Worm (Caenorhabditis elegans) whole organism, mixed stage, embryonic: ENCODE measurements around the gene sfxn-2.

Experiments
- M03D4.4 ChIP-seq: sonication (generic microtip); optimal IDR thresholded peaks from 2 replicates; lab custom pipeline; 2017; ENCODE audit warnings: mild to moderate bottlenecking, missing genetic modification characterization, missing compliant biosample characterization
- blmp-1 ChIP-seq: fragments of 150-350 bp; optimal IDR thresholded peaks from 2 replicates; lab custom pipeline; 2014; ENCODE audit warnings: missing biosample characterization, missing genetic modification characterization
- ceh-83 ChIP-seq: fragments of 200-800 bp; sonication (Bioruptor generic); optimal IDR thresholded peaks from 2 replicates; lab custom pipeline; 2018; ENCODE audit warnings: mild to moderate bottlenecking, missing genetic modification characterization, missing compliant biosample characterization
- ces-1 ChIP-seq: fragments of 150-350 bp; optimal IDR thresholded peaks from 2 replicates; lab custom pipeline; 2014; ENCODE audit warnings: missing biosample characterization, missing genetic modification reagents, missing genetic modification characterization
- cnd-1 ChIP-seq: fragments of 200-800 bp; sonication (Bioruptor generic); optimal IDR thresholded peaks from 2 replicates; lab custom pipeline; 2018; ENCODE audit warnings: mild to moderate bottlenecking, missing genetic modification characterization, missing compliant biosample characterization
- drap-1 ChIP-seq: fragments of 200-800 bp; sonication (Bioruptor generic); optimal IDR thresholded peaks from 3 replicates; lab custom pipeline; 2018; ENCODE audit warnings: mild to moderate bottlenecking, missing genetic modification characterization, missing compliant biosample characterization
- elt-1 ChIP-seq: sonication (generic microtip); optimal IDR thresholded peaks from 2 replicates; lab custom pipeline; 2017; ENCODE audit warnings: missing genetic modification characterization, mild to moderate bottlenecking, missing compliant biosample characterization, antibody characterized with exemption, moderate library complexity, borderline replicate concordance; ENCODE audit not compliant: insufficient read depth
- elt-3 ChIP-seq: fragments of 150-350 bp; optimal IDR thresholded peaks from 2 replicates; lab custom pipeline; 2014; ENCODE audit warnings: missing biosample characterization, missing genetic modification characterization
- flh-1 ChIP-seq: fragments of 200-800 bp; sonication (Bioruptor generic); optimal IDR thresholded peaks from 2 replicates; lab custom pipeline; 2018; ENCODE audit warnings: mild to moderate bottlenecking, missing genetic modification characterization, moderate library complexity, missing compliant biosample characterization
- ham-2 ChIP-seq: fragments of 200-800 bp; sonication (Bioruptor generic); optimal IDR thresholded peaks from 2 replicates; lab custom pipeline; 2018; ENCODE audit warnings: mild to moderate bottlenecking, missing genetic modification characterization, missing compliant biosample characterization
- hlh-1 ChIP-seq: fragments of 150-350 bp; optimal IDR thresholded peaks from 2 replicates; lab custom pipeline; 2014; ENCODE audit warnings: missing biosample characterization, missing genetic modification reagents, missing genetic modification characterization
- lin-32 ChIP-seq: fragments of 200-800 bp; sonication (Bioruptor generic); optimal IDR thresholded peaks from 2 replicates; lab custom pipeline; 2018; ENCODE audit warnings: mild to moderate bottlenecking, missing genetic modification characterization, missing compliant biosample characterization
- lsy-2 ChIP-seq: fragments of 150-350 bp; optimal IDR thresholded peaks from 2 replicates; lab custom pipeline; 2014; ENCODE audit warnings: missing biosample characterization, missing genetic modification characterization
- mab-5 ChIP-seq: fragments of 150-350 bp; optimal IDR thresholded peaks from 2 replicates; lab custom pipeline; 2014; ENCODE audit warnings: missing biosample characterization, missing genetic modification characterization
- mep-1 ChIP-seq: fragments of 150-350 bp; optimal IDR thresholded peaks from 2 replicates; lab custom pipeline; 2017; ENCODE audit warnings: missing biosample characterization, missing genetic modification reagents, missing genetic modification characterization, inconsistent platforms
- mls-2 ChIP-seq: sonication (generic microtip); optimal IDR thresholded peaks from 2 replicates; lab custom pipeline; 2016; ENCODE audit warnings: mild to moderate bottlenecking, missing genetic modification characterization, moderate library complexity, missing compliant biosample characterization
- nhr-2 ChIP-seq: fragments of 150-350 bp; optimal IDR thresholded peaks from 2 replicates; lab custom pipeline; 2014; ENCODE audit warnings: missing biosample characterization, missing genetic modification characterization
- nhr-237 ChIP-seq: fragments of 150-350 bp; optimal IDR thresholded peaks from 2 replicates; lab custom pipeline; 2014; ENCODE audit warnings: missing biosample characterization, missing genetic modification characterization
- nhr-28 ChIP-seq: fragments of 150-350 bp; optimal IDR thresholded peaks from 2 replicates; lab custom pipeline; 2014; ENCODE audit warnings: missing biosample characterization, missing genetic modification characterization
- nhr-76 ChIP-seq: sonication (generic microtip); optimal IDR thresholded peaks from 2 replicates; lab custom pipeline; 2017; ENCODE audit warnings: missing biosample characterization, missing genetic modification characterization
- pha-4 ChIP-seq: fragments of 150-350 bp; optimal IDR thresholded peaks from 2 replicates; lab custom pipeline; 2018; ENCODE audit warnings: missing biosample characterization, missing genetic modification reagents, missing genetic modification characterization
- sem-2 ChIP-seq: fragments of 200-800 bp; sonication (Bioruptor generic); optimal IDR thresholded peaks from 2 replicates; lab custom pipeline; 2018; ENCODE audit warnings: mild to moderate bottlenecking, missing genetic modification characterization, missing compliant biosample characterization
- snpc-4 ChIP-seq: fragments of 150-350 bp; optimal IDR thresholded peaks from 2 replicates; lab custom pipeline; 2014; ENCODE audit warnings: missing biosample characterization, missing genetic modification characterization
- sptf-1 ChIP-seq: sonication (generic microtip); optimal IDR thresholded peaks from 2 replicates; lab custom pipeline; 2017; ENCODE audit warnings: mild to moderate bottlenecking, missing genetic modification characterization, moderate library complexity, missing compliant biosample characterization
- tbx-8 ChIP-seq: fragments of 200-800 bp; sonication (Bioruptor generic); optimal IDR thresholded peaks from 2 replicates; lab custom pipeline; 2018; ENCODE audit warnings: mild to moderate bottlenecking, missing genetic modification characterization, moderate library complexity, missing compliant biosample characterization
- unc-120 ChIP-seq: sonication (generic microtip); optimal IDR thresholded peaks from 2 replicates; lab custom pipeline; 2017; ENCODE audit warnings: missing genetic modification characterization, missing compliant biosample characterization; ENCODE audit not compliant: poor library complexity, severe bottlenecking
- unc-39 ChIP-seq: fragments of 150-350 bp; optimal IDR thresholded peaks from 2 replicates; lab custom pipeline; 2014; ENCODE audit warnings: missing biosample characterization, missing genetic modification characterization
- unc-62 ChIP-seq: fragments of 150-350 bp; optimal IDR thresholded peaks from 2 replicates; lab custom pipeline; 2014; ENCODE audit warnings: missing biosample characterization, missing genetic modification reagents, missing genetic modification characterization

sfxn-2 gene

DNA sequence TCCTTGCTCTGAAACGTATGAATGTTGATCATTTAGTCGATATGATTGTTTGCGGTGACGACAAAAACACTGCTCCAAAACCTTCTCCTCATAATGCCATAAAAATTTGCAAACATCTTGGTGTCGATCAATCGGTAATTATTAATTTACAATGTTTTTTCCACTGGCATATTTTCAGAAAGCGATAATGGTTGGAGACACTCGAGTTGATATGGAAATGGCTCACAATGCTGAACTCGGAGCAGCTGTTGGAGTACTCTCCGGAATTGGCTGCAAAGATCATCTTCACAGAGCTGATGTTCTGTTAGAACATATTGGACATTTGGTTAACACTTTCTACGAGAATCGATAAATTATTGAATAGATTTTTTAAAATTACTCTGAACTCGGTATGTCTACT, 30.4 kb upstream of the sfxn-2 start:
- TF ChIP-seq unc-62 (GFP tag; lab: Kevin White, UChicago) (no peak), hlh-1 (tag; lab: Kevin White, UChicago) (no peak), nhr-76 (tag; lab: Kevin White, UChicago) (no peak), ces-1 (GFP tag; lab: Kevin White, UChicago) (no peak), snpc-4 (tag; lab: Kevin White, UChicago) (no peak), ceh-83 (no peak), flh-1 (GFP tag; lab: Kevin White, UChicago) (no peak)

ce11 chrX:7986892-7987291, 28.8 kb upstream of the sfxn-2 start:
- TF ChIP-seq pha-4 (tag; lab: Kevin White, UChicago) (no peak), unc-62 (GFP tag; lab: Kevin White, UChicago) (no peak), mep-1 (tag; lab: Kevin White, UChicago) (no peak), snpc-4 (tag; lab: Kevin White, UChicago) (no peak), blmp-1 (no peak), flh-1 (GFP tag; lab: Kevin White, UChicago) (no peak), cnd-1 (tag; lab: Kevin White, UChicago) (no peak), nhr-237 (tag; lab: Kevin White, UChicago) (no peak), M03D4.4 (tag; lab: Kevin White, UChicago) (no peak), elt-1 (no peak), nhr-76 (tag; lab: Kevin White, UChicago) (no peak), lin-32 (GFP tag; lab: Kevin White, UChicago) (no peak), sptf-1 (tag; lab: Kevin White, UChicago) (no peak), nhr-2 (no peak), drap-1 (GFP tag; lab: Kevin White, UChicago) (no peak), mab-5 (tag; lab: Kevin White, UChicago) (no peak), elt-3 (tag; lab: Kevin White, UChicago) (no peak), lsy-2 (no peak), sem-2 (GFP tag; lab: Kevin White, UChicago) (no peak), ceh-83 (no peak)

DNA sequence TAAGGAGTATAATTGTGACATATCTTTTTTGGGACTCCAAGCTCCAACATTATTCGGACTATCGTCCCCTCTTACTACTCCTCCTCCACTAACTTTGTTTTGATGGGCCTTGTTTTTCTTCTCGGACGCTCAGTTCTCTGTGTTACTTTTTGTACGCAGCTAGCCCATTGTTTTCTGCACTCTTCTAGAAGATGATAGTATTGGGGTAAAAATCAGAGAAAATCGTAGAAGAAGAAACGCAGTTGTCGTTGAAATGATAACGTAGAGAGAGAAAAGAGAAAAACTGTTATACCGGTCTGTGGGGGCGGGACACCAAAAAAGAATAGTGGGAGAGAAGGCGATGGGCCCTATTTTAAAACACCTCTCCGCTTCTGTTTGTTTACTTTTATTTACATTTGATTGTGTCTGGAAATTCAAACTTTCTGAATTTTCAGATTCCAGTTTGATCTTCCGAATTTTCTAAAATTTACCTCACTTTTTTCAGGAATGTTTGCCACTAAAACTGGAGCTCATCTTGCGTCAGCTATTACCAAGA, 27.5 kb upstream of the sfxn-2 start, which contains the start of gene F45E1.4:
F45E1.4 (plus strand) TSS at position 485 of the 535 bp plus-strand sequence.
- TF ChIP-seq flh-1 (GFP tag; lab: Kevin White, UChicago), result no peak

- TF ChIP-seq nhr-76 (tag; lab: Kevin White, UChicago) (no peak), nhr-28 (tag; lab: Kevin White, UChicago) (no peak), pha-4 (tag; lab: Kevin White, UChicago) (no peak), nhr-237 (tag; lab: Kevin White, UChicago) (no peak), unc-62 (GFP tag; lab: Kevin White, UChicago) (no peak), unc-39 (tag; lab: Kevin White, UChicago) (no peak), mep-1 (tag; lab: Kevin White, UChicago) (no peak), unc-120 (no peak), ham-2 (GFP tag; lab: Kevin White, UChicago) (no peak), cnd-1 (tag; lab: Kevin White, UChicago) (no peak), elt-3 (tag; lab: Kevin White, UChicago) (no peak), hlh-1 (tag; lab: Kevin White, UChicago) (no peak), mls-2 (tag; lab: Kevin White, UChicago) (no peak)
Measured at ce11 chrX:7984742-7985141, 26.6 kb upstream of the sfxn-2 start.

DNA sequence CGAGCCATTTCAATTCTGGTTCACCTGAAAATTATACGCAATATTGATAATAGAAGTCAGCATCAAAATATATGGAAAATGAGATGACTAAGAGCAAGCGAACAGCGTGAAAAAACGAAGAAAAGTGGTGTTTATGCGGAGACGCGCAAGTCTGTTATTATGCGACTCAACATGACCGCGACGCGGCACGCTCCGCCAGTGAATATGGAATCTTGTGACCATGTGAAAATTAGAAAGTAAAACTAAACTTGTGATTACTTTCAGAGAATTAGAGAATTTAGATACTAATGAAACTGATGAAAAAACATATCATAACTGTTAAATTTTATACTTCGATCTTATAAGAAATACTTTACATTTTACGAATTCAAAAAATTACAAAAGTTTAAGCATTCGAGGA, 23.9 kb upstream of the sfxn-2 start, which contains the start of gene his-71:
his-71 (minus strand) TSS at position 24 of the 400 bp plus-strand sequence.
- TF ChIP-seq mab-5 (tag; lab: Kevin White, UChicago) (no peak), ham-2 (GFP tag; lab: Kevin White, UChicago) (no peak), flh-1 (GFP tag; lab: Kevin White, UChicago) (no peak), unc-120 (no peak), tbx-8 (GFP tag; lab: Kevin White, UChicago) (no peak)

DNA sequence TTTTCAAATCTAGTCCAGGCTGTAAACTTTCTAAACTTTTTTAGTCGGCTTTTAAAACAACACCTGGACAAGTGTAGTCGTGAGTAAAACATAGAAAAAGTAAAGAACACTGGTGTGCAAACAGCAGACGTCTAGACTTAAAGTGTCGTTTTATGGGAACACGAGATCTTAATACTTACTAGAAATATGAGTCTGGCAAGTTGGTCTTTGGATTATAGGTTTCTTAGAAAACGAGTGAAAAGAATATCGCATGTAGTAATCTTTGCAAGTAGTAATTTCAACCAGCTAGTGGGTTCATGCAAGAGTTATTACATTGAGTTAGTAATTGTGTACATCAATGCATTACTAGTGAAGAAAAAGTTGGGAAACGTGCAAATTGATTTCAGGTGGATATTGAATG, 19.3 kb upstream of the sfxn-2 start:
- no peak for TF ChIP-seq elt-1
